Worm (Caenorhabditis elegans): ENCODE measurements around the gene F49E2.2.

- TF ChIP-seq flt-1 (GFP tag; IDR thresholded peaks at IDR 0.05) (no peak), ref-1 (GFP tag; conservative IDR thresholded peaks at IDR 0.05) (no peak), cog-1 (tag; optimal IDR thresholded peaks at IDR 0.05) (no peak), klf-2 (GFP tag; conservative IDR thresholded peaks at IDR 0.05) (no peak), ztf-23 (GFP tag; IDR thresholded peaks at IDR 0.05) (no peak), T22C8.4 (GFP tag; IDR thresholded peaks at IDR 0.05) (no peak), med-1 (GFP tag; optimal IDR thresholded peaks at IDR 0.05; ENCODE audit: insufficient read depth) (no peak), ztf-29 (GFP tag; IDR thresholded peaks at IDR 0.05) (no peak), tab-1 (GFP tag; IDR thresholded peaks at IDR 0.05) (no peak)
Observed at ce11 chrX:9536008-9536407, 30.5 kb upstream of the F49E2.2 start.

All from whole organism, midembryonic.